Fruit fly (Drosophila melanogaster) whole organism, prepupa: Measurements from ENCODE around the gene bdwf.

Source experiments
- CG10631 ChIP-seq: fragments of 200-800 bp; sonication (Bioruptor generic); optimal IDR thresholded peaks from 2 replicates; lab custom pipeline; 2016; ENCODE audit warnings: missing biosample characterization, missing genetic modification characterization
- CG10669 ChIP-seq: fragments of 200-800 bp; sonication (Bioruptor generic); optimal IDR thresholded peaks from 3 replicates; lab custom pipeline; 2018; ENCODE audit warnings: missing biosample characterization, mild to moderate bottlenecking, missing genetic modification characterization, moderate library complexity
- CG11762 ChIP-seq: fragments of 200-800 bp; sonication (Bioruptor generic); optimal IDR thresholded peaks from 3 replicates; lab custom pipeline; 2016; ENCODE audit warnings: missing biosample characterization, missing genetic modification characterization; ENCODE audit not compliant: insufficient read depth
- CG15336 ChIP-seq: fragments of 200-800 bp; sonication (Bioruptor generic); IDR thresholded peaks from 2 replicates; pipeline ENCODE4 v1.3.6; 2022; ENCODE audit warnings: missing biosample characterization, missing genetic modification characterization
- CG16779 ChIP-seq: fragments of 200-800 bp; sonication (Bioruptor generic); optimal IDR thresholded peaks from 3 replicates; lab custom pipeline; 2017; ENCODE audit warnings: missing biosample characterization, mild to moderate bottlenecking, missing genetic modification characterization
- CG6792 ChIP-seq: fragments of 200-800 bp; sonication (Bioruptor generic); optimal IDR thresholded peaks from 3 replicates; lab custom pipeline; 2016; ENCODE audit warnings: missing biosample characterization, missing genetic modification characterization
- CG8319 ChIP-seq: fragments of 200-800 bp; sonication (Bioruptor generic); optimal IDR thresholded peaks from 3 replicates; lab custom pipeline; 2016; ENCODE audit warnings: missing biosample characterization, missing genetic modification characterization
- CG8632 ChIP-seq: fragments of 200-800 bp; sonication (Bioruptor generic); optimal IDR thresholded peaks from 3 replicates; lab custom pipeline; 2016; ENCODE audit warnings: missing biosample characterization, missing genetic modification characterization
- Sox102F ChIP-seq: fragments of 200-800 bp; sonication (Bioruptor generic); optimal IDR thresholded peaks from 2 replicates; lab custom pipeline; 2016; ENCODE audit warnings: missing biosample characterization, mild to moderate bottlenecking, missing genetic modification characterization
- esn ChIP-seq: fragments of 200-800 bp; sonication (Bioruptor generic); optimal IDR thresholded peaks from 2 replicates; lab custom pipeline; 2016; ENCODE audit warnings: missing biosample characterization, mild to moderate bottlenecking, missing genetic modification characterization, moderate library complexity
- salr ChIP-seq, 2 experiments: fragments of 200-800 bp; sonication (Bioruptor generic); optimal IDR thresholded peaks; 3 replicates each; lab custom pipeline; 2016 to 2018; ENCODE audit warnings: missing biosample characterization in 2 of 2, missing genetic modification characterization in 2 of 2, mild to moderate bottlenecking in 1 of 2
- topi ChIP-seq: fragments of 200-800 bp; sonication (Bioruptor generic); optimal IDR thresholded peaks from 3 replicates; lab custom pipeline; 2016; ENCODE audit warnings: missing biosample characterization, missing genetic modification characterization

DNA sequence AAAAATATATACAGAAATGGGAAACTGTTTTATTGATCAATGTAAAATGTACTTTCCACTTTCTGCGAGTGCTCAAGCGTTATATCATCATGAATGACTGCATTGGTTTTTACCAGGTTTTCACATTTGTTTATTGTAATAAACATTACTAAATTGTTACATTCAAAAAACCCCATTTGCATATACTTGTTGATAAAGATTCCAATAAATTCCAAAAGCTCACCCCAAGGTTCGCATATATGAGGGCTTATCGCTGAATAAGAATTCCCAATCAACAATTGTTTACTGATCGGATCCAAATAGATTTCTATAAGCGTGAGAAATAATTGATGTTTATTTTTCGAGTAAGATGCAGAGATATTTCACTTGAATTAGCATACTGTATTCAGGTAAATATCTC, 39.5 kb downstream of the bdwf start:
- TF ChIP-seq CG8632: no peak
- TF ChIP-seq esn (GFP tag; lab: Kevin White, UChicago): no peak
- no peak for TF ChIP-seq CG10631 (GFP tag; lab: Kevin White, UChicago)
- TF ChIP-seq Sox102F (GFP tag; lab: Kevin White, UChicago): no peak
- no peak for TF ChIP-seq CG8319 (GFP tag; lab: Kevin White, UChicago)
- TF ChIP-seq CG11762 (GFP tag; lab: Kevin White, UChicago): no peak
- TF ChIP-seq CG16779: no peak
- no peak for TF ChIP-seq CG10669 (GFP tag; lab: Kevin White, UChicago)
- no peak for TF ChIP-seq CG15336 (GFP tag; lab: Robert Waterston, UW)
- TF ChIP-seq topi (GFP tag; lab: Kevin White, UChicago): no peak
- TF ChIP-seq CG6792 (GFP tag; lab: Kevin White, UChicago): no peak
- TF ChIP-seq salr (GFP tag; optimal IDR thresholded peaks at IDR 0.05; lab: Kevin White, UChicago): no peak
